Worm (Caenorhabditis elegans) whole organism, L2 larva: Measurements from ENCODE around the gene ZK512.11.

Experiments
- C34F6.9 ChIP-seq: fragments of 150-350 bp; optimal IDR thresholded peaks from 2 replicates; lab custom pipeline; 2014; ENCODE audit warnings: missing biosample characterization, missing genetic modification characterization
- F13H6.1 ChIP-seq: sonication (generic microtip); optimal IDR thresholded peaks from 2 replicates; lab custom pipeline; 2016; ENCODE audit warnings: missing genetic modification characterization, missing compliant biosample characterization
- Y55F3AM.14 ChIP-seq: fragments of 200-800 bp; sonication (Bioruptor generic); optimal IDR thresholded peaks from 2 replicates; lab custom pipeline; 2018; ENCODE audit warnings: mild to moderate bottlenecking, missing genetic modification characterization, missing compliant biosample characterization
- alr-1 ChIP-seq: fragments of 150-350 bp; optimal IDR thresholded peaks from 2 replicates; lab custom pipeline; 2014; ENCODE audit warnings: missing biosample characterization, missing genetic modification characterization
- aly-2 ChIP-seq: fragments of 150-350 bp; optimal IDR thresholded peaks from 2 replicates; lab custom pipeline; 2014; ENCODE audit warnings: missing biosample characterization, missing genetic modification characterization
- ama-1 ChIP-seq: fragments of 150-350 bp; optimal IDR thresholded peaks from 2 replicates; lab custom pipeline; 2018; ENCODE audit warnings: inconsistent platforms
- blmp-1 ChIP-seq: sonication (generic microtip); optimal IDR thresholded peaks from 2 replicates; lab custom pipeline; 2017; ENCODE audit warnings: missing genetic modification characterization, mild to moderate bottlenecking, missing compliant biosample characterization, antibody characterized with exemption, moderate library complexity; ENCODE audit not compliant: insufficient read depth
- ceh-16 ChIP-seq: fragments of 150-350 bp; optimal IDR thresholded peaks from 2 replicates; lab custom pipeline; 2014; ENCODE audit warnings: missing biosample characterization, missing genetic modification characterization
- ceh-82 ChIP-seq: fragments of 150-350 bp; optimal IDR thresholded peaks from 2 replicates; lab custom pipeline; 2014; ENCODE audit warnings: missing biosample characterization, missing genetic modification characterization
- crh-2 ChIP-seq: sonication (generic microtip); optimal IDR thresholded peaks from 2 replicates; lab custom pipeline; 2017; ENCODE audit warnings: missing biosample characterization, missing genetic modification characterization
- dmd-4 ChIP-seq: sonication (generic microtip); optimal IDR thresholded peaks from 2 replicates; lab custom pipeline; 2017; ENCODE audit warnings: missing biosample characterization, missing genetic modification characterization
- egl-27 ChIP-seq: sonication (generic microtip); optimal IDR thresholded peaks from 3 replicates; lab custom pipeline; 2017; ENCODE audit warnings: missing biosample characterization, missing genetic modification reagents, missing genetic modification characterization
- elt-1 ChIP-seq: fragments of 150-350 bp; optimal IDR thresholded peaks from 2 replicates; lab custom pipeline; 2014; ENCODE audit warnings: missing biosample characterization, missing genetic modification characterization
- elt-3 ChIP-seq: sonication (generic microtip); optimal IDR thresholded peaks from 2 replicates; lab custom pipeline; 2017; ENCODE audit warnings: missing biosample characterization, missing genetic modification characterization
- fos-1 ChIP-seq: fragments of 150-350 bp; optimal IDR thresholded peaks from 2 replicates; lab custom pipeline; 2014; ENCODE audit warnings: missing biosample characterization, missing genetic modification characterization
- gmeb-1 ChIP-seq: fragments of 150-350 bp; optimal IDR thresholded peaks from 2 replicates; lab custom pipeline; 2014; ENCODE audit warnings: missing biosample characterization, missing genetic modification characterization
- lin-11 ChIP-seq: fragments of 150-350 bp; sonication (generic microtip); optimal IDR thresholded peaks from 2 replicates; lab custom pipeline; 2014; ENCODE audit warnings: missing biosample characterization, missing genetic modification characterization, inconsistent platforms, mixed read lengths
- lin-13 ChIP-seq: fragments of 150-350 bp; optimal IDR thresholded peaks from 2 replicates; lab custom pipeline; 2014; ENCODE audit warnings: missing biosample characterization, missing genetic modification reagents, missing genetic modification characterization
- lin-39 ChIP-seq: fragments of 150-350 bp; optimal IDR thresholded peaks from 2 replicates; lab custom pipeline; 2014; ENCODE audit warnings: missing biosample characterization, missing genetic modification reagents, missing genetic modification characterization
- lsy-2 ChIP-seq, 2 experiments: fragments of 150-350 bp in 1 of 2; sonication (generic microtip) in 1 of 2; optimal IDR thresholded peaks; 2 replicates each; lab custom pipeline; 2014 to 2017; ENCODE audit warnings: missing biosample characterization in 2 of 2, missing genetic modification characterization in 2 of 2
- mab-5 ChIP-seq: fragments of 150-350 bp; optimal IDR thresholded peaks from 2 replicates; lab custom pipeline; 2014; ENCODE audit warnings: missing biosample characterization, missing genetic modification characterization
- mbf-1 ChIP-seq: sonication (generic microtip); optimal IDR thresholded peaks from 2 replicates; lab custom pipeline; 2017; ENCODE audit warnings: missing biosample characterization, missing genetic modification characterization
- mdl-1 ChIP-seq, 2 experiments: fragments of 150-350 bp in 1 of 2; sonication (generic microtip) in 1 of 2; optimal IDR thresholded peaks; 2 replicates each; lab custom pipeline; 2017; ENCODE audit warnings: missing biosample characterization in 2 of 2, missing genetic modification characterization in 2 of 2
- nhr-10 ChIP-seq: sonication (generic microtip); optimal IDR thresholded peaks from 2 replicates; lab custom pipeline; 2017; ENCODE audit warnings: missing biosample characterization, missing genetic modification characterization
- nhr-11 ChIP-seq: fragments of 150-350 bp; optimal IDR thresholded peaks from 2 replicates; lab custom pipeline; 2014; ENCODE audit warnings: missing biosample characterization, missing genetic modification characterization
- nhr-12 ChIP-seq: fragments of 150-350 bp; optimal IDR thresholded peaks from 2 replicates; lab custom pipeline; 2014; ENCODE audit warnings: missing biosample characterization, missing genetic modification characterization
- nhr-129 ChIP-seq: fragments of 150-350 bp; optimal IDR thresholded peaks from 2 replicates; lab custom pipeline; 2014; ENCODE audit warnings: missing biosample characterization, missing genetic modification characterization
- nhr-21 ChIP-seq: fragments of 150-350 bp; optimal IDR thresholded peaks from 2 replicates; lab custom pipeline; 2014; ENCODE audit warnings: missing biosample characterization, missing genetic modification characterization
- nhr-23 ChIP-seq: fragments of 150-350 bp; optimal IDR thresholded peaks from 2 replicates; lab custom pipeline; 2014; ENCODE audit warnings: missing biosample characterization, missing genetic modification reagents, missing genetic modification characterization
- nhr-237 ChIP-seq: fragments of 150-350 bp; optimal IDR thresholded peaks from 2 replicates; lab custom pipeline; 2014; ENCODE audit warnings: missing biosample characterization, missing genetic modification characterization
- nhr-25 ChIP-seq: fragments of 150-350 bp; sonication (generic microtip); optimal IDR thresholded peaks from 3 replicates; lab custom pipeline; 2014; ENCODE audit warnings: missing biosample characterization, missing genetic modification characterization
- nhr-6 ChIP-seq: fragments of 150-350 bp; optimal IDR thresholded peaks from 2 replicates; lab custom pipeline; 2014; ENCODE audit warnings: missing biosample characterization, missing genetic modification characterization
- nhr-77 ChIP-seq: fragments of 150-350 bp; optimal IDR thresholded peaks from 2 replicates; lab custom pipeline; 2014; ENCODE audit warnings: missing biosample characterization, missing genetic modification characterization
- sem-4 ChIP-seq: fragments of 150-350 bp; optimal IDR thresholded peaks from 2 replicates; lab custom pipeline; 2014; ENCODE audit warnings: missing biosample characterization, missing genetic modification reagents, missing genetic modification characterization
- skn-1 ChIP-seq: sonication (generic microtip); optimal IDR thresholded peaks from 2 replicates; lab custom pipeline; 2017; ENCODE audit warnings: missing biosample characterization, missing genetic modification characterization
- sma-9 ChIP-seq, 2 experiments: fragments of 150-350 bp in 1 of 2; sonication (generic microtip) in 1 of 2; optimal IDR thresholded peaks; 2 replicates each; lab custom pipeline; 2014 to 2016; ENCODE audit warnings: missing genetic modification characterization in 2 of 2, mild to moderate bottlenecking in 1 of 2, missing biosample characterization in 1 of 2, missing compliant biosample characterization in 1 of 2, missing genetic modification reagents in 1 of 2, moderate library complexity in 1 of 2
- unc-39 ChIP-seq: fragments of 150-350 bp; optimal IDR thresholded peaks from 2 replicates; lab custom pipeline; 2014; ENCODE audit warnings: missing biosample characterization, missing genetic modification characterization
- unc-55 ChIP-seq: fragments of 150-350 bp; sonication (generic microtip); optimal IDR thresholded peaks from 3 replicates; lab custom pipeline; 2014; ENCODE audit warnings: missing biosample characterization, missing genetic modification reagents, missing genetic modification characterization
- unc-62 ChIP-seq: fragments of 150-350 bp; optimal IDR thresholded peaks from 2 replicates; lab custom pipeline; 2014; ENCODE audit warnings: missing biosample characterization, missing genetic modification reagents, missing genetic modification characterization
- ztf-1 ChIP-seq: fragments of 200-800 bp; sonication (Bioruptor generic); conservative IDR thresholded peaks from 2 replicates; pipeline ENCODE4 v1.3.6; 2022; ENCODE audit warnings: missing genetic modification characterization, missing compliant biosample characterization
- ztf-11 ChIP-seq: sonication (generic microtip); optimal IDR thresholded peaks from 2 replicates; lab custom pipeline; 2017; ENCODE audit warnings: missing biosample characterization, missing genetic modification characterization
- ztf-4 ChIP-seq: fragments of 150-350 bp; optimal IDR thresholded peaks from 2 replicates; lab custom pipeline; 2014; ENCODE audit warnings: missing biosample characterization, missing genetic modification characterization

The ZK512.11 gene

ce11 chrIII:9149132-9149531 is 5.1 kb downstream of the ZK512.11 start:
- TF ChIP-seq nhr-237 (tag; lab: Kevin White, UChicago) = no peak
- no peak for TF ChIP-seq ztf-11 (tag; lab: Kevin White, UChicago)
- TF ChIP-seq crh-2 = no peak
- no peak for TF ChIP-seq ama-1
- no peak for TF ChIP-seq ceh-16 (tag; lab: Kevin White, UChicago)
- no peak for TF ChIP-seq nhr-11
- no peak for TF ChIP-seq nhr-6 (tag; lab: Kevin White, UChicago)
- TF ChIP-seq alr-1 (tag; lab: Kevin White, UChicago) = no peak
- no peak for TF ChIP-seq nhr-23 (tag; lab: Kevin White, UChicago)
- no peak for TF ChIP-seq sma-9 (GFP tag; optimal IDR thresholded peaks at IDR 0.05; lab: Kevin White, UChicago)
- TF ChIP-seq sma-9 (tag; optimal IDR thresholded peaks at IDR 0.05; lab: Kevin White, UChicago) = no peak
- no peak for TF ChIP-seq lin-39 (tag; lab: Kevin White, UChicago)
- no peak for TF ChIP-seq ztf-4 (tag; lab: Kevin White, UChicago)
- no peak for TF ChIP-seq ztf-1 (GFP tag; lab: Robert Waterston, UW)
- no peak for TF ChIP-seq nhr-129
- TF ChIP-seq Y55F3AM.14 (GFP tag; lab: Kevin White, UChicago) = no peak
- TF ChIP-seq nhr-12 (tag; lab: Kevin White, UChicago) = no peak

ce11 chrIII:9151782-9152181 is 7.8 kb downstream of the ZK512.11 start:
- TF ChIP-seq ztf-4 (tag; lab: Kevin White, UChicago) (no peak), nhr-6 (tag; lab: Kevin White, UChicago) (no peak), ztf-11 (tag; lab: Kevin White, UChicago) (no peak), blmp-1 (no peak), nhr-237 (tag; lab: Kevin White, UChicago) (no peak), unc-55 (GFP tag; lab: Kevin White, UChicago) (no peak), fos-1 (tag; lab: Kevin White, UChicago) (no peak), skn-1 (tag; lab: Kevin White, UChicago) (no peak), nhr-77 (tag; lab: Kevin White, UChicago) (no peak), sma-9 (GFP tag; optimal IDR thresholded peaks at IDR 0.05; lab: Kevin White, UChicago) (no peak), sma-9 (tag; optimal IDR thresholded peaks at IDR 0.05; lab: Kevin White, UChicago) (no peak), nhr-129 (peak; percentile 50), dmd-4 (tag; lab: Kevin White, UChicago) (no peak), ceh-82 (tag; lab: Kevin White, UChicago) (no peak), C34F6.9 (tag; lab: Kevin White, UChicago) (peak; percentile 54), lsy-2 (tag; optimal IDR thresholded peaks at IDR 0.05; lab: Kevin White, UChicago) (peak in 1 of 2 experiments; percentile 27), nhr-11 (no peak), mab-5 (tag; lab: Kevin White, UChicago) (no peak), F13H6.1 (peak; percentile 18), elt-3 (no peak), lin-39 (tag; lab: Kevin White, UChicago) (no peak), unc-39 (no peak), lin-13 (GFP tag; lab: Kevin White, UChicago) (no peak), gmeb-1 (tag; lab: Kevin White, UChicago) (no peak), aly-2 (tag; lab: Kevin White, UChicago) (no peak), alr-1 (tag; lab: Kevin White, UChicago) (no peak), mbf-1 (no peak), nhr-21 (tag; lab: Kevin White, UChicago) (no peak), lin-11 (tag; lab: Kevin White, UChicago) (no peak), unc-62 (no peak)

- TF ChIP-seq lin-11 (tag; lab: Kevin White, UChicago) (no peak), lin-39 (tag; lab: Kevin White, UChicago) (no peak), nhr-129 (peak; percentile 69), nhr-10 (tag; lab: Kevin White, UChicago) (no peak), crh-2 (no peak), dmd-4 (tag; lab: Kevin White, UChicago) (no peak), lsy-2 (tag; optimal IDR thresholded peaks at IDR 0.05; lab: Kevin White, UChicago) (peak in 1 of 2 experiments; percentile 20)
Observed at ce11 chrIII:9152950-9153349, 8.9 kb downstream of the ZK512.11 start.

DNA sequence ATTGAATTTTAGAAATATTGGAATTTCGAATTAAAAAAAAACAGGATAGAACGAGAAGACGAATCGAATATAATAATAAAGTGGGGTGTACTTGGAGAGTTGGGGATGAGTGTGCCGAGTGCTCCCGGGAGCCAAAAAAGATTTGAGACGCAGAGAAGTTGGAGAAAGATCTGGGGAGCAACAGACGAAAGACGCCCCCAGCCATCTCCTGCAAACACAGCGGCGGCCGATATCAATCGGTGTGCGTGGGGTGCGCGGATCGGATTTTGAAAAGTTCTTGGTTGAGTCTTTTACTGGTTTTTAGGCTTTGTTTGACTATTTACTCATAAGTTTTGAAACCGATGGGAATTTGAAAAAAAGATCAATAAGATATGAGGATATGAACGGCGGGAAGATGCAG is 9.8 kb downstream of the ZK512.11 start, which contains the start of gene nhl-1:
Gene nhl-1, minus strand, starts transcription at position 101 of the 400 bp plus-strand sequence.
- TF ChIP-seq elt-3 (no peak), fos-1 (tag; lab: Kevin White, UChicago) (no peak), elt-1 (tag; lab: Kevin White, UChicago) (no peak), F13H6.1 (no peak), nhr-6 (tag; lab: Kevin White, UChicago) (no peak), mdl-1 (tag; optimal IDR thresholded peaks at IDR 0.05; lab: Kevin White, UChicago) (no peak), mbf-1 (no peak), ceh-82 (tag; lab: Kevin White, UChicago) (no peak), sem-4 (no peak), egl-27 (tag; lab: Kevin White, UChicago) (no peak), crh-2 (no peak), nhr-25 (tag; lab: Kevin White, UChicago) (no peak), gmeb-1 (tag; lab: Kevin White, UChicago) (no peak), Y55F3AM.14 (GFP tag; lab: Kevin White, UChicago) (no peak), lin-39 (tag; lab: Kevin White, UChicago) (no peak)
